Worm (Caenorhabditis elegans) whole organism, midembryonic: ENCODE data around the gene ZK180.5.

Experiments
- T22C8.4 ChIP-seq: fragments of 200-800 bp; sonication (Bioruptor generic); IDR thresholded peaks from 2 replicates; pipeline ENCODE4 v1.3.6; 2022; ENCODE audit warnings: missing genetic modification characterization, missing compliant biosample characterization
- cog-1 ChIP-seq: sonication (generic microtip); optimal IDR thresholded peaks from 2 replicates; lab custom pipeline; 2016; ENCODE audit warnings: missing genetic modification characterization, missing compliant biosample characterization
- flt-1 ChIP-seq: fragments of 200-800 bp; sonication (Bioruptor generic); IDR thresholded peaks from 2 replicates; pipeline ENCODE4 v1.3.6; 2022; ENCODE audit warnings: missing genetic modification characterization, missing compliant biosample characterization
- klf-2 ChIP-seq: fragments of 200-800 bp; sonication (Bioruptor generic); conservative IDR thresholded peaks from 2 replicates; pipeline ENCODE4 v1.3.6; 2022; ENCODE audit warnings: missing genetic modification reagents, missing genetic modification characterization, missing compliant biosample characterization
- med-1 ChIP-seq: sonication (generic microtip); optimal IDR thresholded peaks from 2 replicates; lab custom pipeline; 2017; ENCODE audit warnings: missing genetic modification characterization, mild to moderate bottlenecking, missing compliant biosample characterization, antibody characterized with exemption, missing genetic modification reagents; ENCODE audit not compliant: insufficient read depth
- ref-1 ChIP-seq: fragments of 200-800 bp; sonication (Bioruptor generic); conservative IDR thresholded peaks from 2 replicates; pipeline ENCODE4 v1.3.6; 2022; ENCODE audit warnings: missing genetic modification reagents, missing genetic modification characterization, missing compliant biosample characterization
- tab-1 ChIP-seq: fragments of 200-800 bp; sonication (Bioruptor generic); IDR thresholded peaks from 2 replicates; pipeline ENCODE4 v1.3.6; 2022; ENCODE audit warnings: missing genetic modification characterization, missing compliant biosample characterization
- ztf-23 ChIP-seq: fragments of 200-800 bp; sonication (Bioruptor generic); IDR thresholded peaks from 2 replicates; pipeline ENCODE4 v1.3.6; 2022; ENCODE audit warnings: missing genetic modification reagents, missing genetic modification characterization, missing compliant biosample characterization
- ztf-29 ChIP-seq: fragments of 200-800 bp; sonication (Bioruptor generic); IDR thresholded peaks from 2 replicates; pipeline ENCODE4 v1.3.6; 2022; ENCODE audit warnings: missing genetic modification reagents, missing genetic modification characterization, missing compliant biosample characterization

The ZK180.5 gene

DNA sequence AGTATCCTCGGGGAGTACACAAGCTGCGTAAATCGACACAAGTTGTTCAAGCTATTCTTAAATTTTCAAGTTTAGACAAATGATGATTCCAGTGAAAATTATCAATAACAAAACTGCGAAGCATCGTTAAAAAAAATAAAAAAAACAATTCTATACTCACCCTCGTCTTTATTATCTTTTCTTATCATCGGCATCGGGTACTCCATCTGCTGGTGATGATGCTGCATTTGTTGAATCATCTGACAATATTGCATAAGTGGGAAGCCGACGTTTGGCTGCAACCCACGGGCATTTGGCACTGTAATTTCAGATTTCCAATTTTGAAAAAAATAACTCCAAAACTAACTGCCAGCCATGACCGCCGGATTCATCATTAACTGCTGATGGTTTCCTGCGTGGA lies 35.7 kb downstream of the ZK180.5 start:
- TF ChIP-seq tab-1 (GFP tag; lab: Robert Waterston, UW) (no peak), ztf-23 (GFP tag; lab: Robert Waterston, UW) (no peak), cog-1 (tag; lab: Kevin White, UChicago) (no peak), T22C8.4 (GFP tag; lab: Robert Waterston, UW) (no peak), ref-1 (no peak), ztf-29 (no peak), med-1 (GFP tag; lab: Kevin White, UChicago) (no peak), klf-2 (GFP tag; lab: Robert Waterston, UW) (no peak), flt-1 (no peak)

DNA sequence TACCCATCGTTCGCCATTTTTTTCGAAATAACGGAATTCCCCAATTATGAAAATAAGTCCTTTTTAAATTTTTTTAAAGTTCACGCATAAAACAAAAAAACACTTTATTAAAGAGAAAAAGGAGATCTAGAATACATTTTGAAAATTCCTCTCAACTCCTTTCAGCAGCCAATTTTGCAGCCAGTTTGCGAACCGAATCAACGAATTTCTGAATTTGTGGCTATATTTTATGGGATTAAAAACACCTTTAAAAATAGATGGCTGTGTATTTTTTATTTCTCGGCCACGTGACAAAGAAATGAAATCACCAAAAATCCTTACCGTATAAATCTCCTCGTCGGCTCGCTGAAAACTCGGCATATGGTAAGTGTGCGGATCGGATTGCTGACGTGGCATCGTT lies 36.9 kb downstream of the ZK180.5 start, which contains the start of gene M01H9.10:
Gene M01H9.10 (minus strand): TSS at position 101 of the 400 bp plus-strand sequence.
- no peak for TF ChIP-seq ref-1
- TF ChIP-seq tab-1 (GFP tag; lab: Robert Waterston, UW), result no peak
- no peak for TF ChIP-seq med-1 (GFP tag; lab: Kevin White, UChicago)
- no peak for TF ChIP-seq ztf-29
- TF ChIP-seq flt-1, result no peak
- no peak for TF ChIP-seq ztf-23 (GFP tag; lab: Robert Waterston, UW)
- no peak for TF ChIP-seq T22C8.4 (GFP tag; lab: Robert Waterston, UW)
- no peak for TF ChIP-seq klf-2 (GFP tag; lab: Robert Waterston, UW)

DNA sequence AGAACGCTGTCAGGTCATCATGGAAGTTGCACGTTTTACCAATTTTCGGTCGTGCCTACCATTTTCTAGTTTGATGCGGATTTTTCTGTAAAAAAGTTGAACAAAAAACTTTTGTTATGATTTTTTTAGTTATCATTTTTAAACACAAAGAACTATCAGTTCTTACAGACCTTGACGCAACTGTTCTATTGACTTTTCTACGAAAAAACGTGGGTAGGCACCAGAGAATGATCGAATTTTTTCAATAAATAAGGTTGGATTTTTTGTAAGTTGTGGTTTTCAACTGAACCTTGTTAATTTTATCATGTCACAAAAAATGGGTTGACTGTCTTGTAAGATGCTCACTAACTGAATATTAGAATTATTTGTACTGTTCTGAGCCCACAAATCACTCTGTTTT lies 38.4 kb downstream of the ZK180.5 start:
- TF ChIP-seq ztf-23 (GFP tag; lab: Robert Waterston, UW) (no peak), med-1 (GFP tag; lab: Kevin White, UChicago) (no peak), klf-2 (GFP tag; lab: Robert Waterston, UW) (no peak), ztf-29 (no peak), tab-1 (GFP tag; lab: Robert Waterston, UW) (no peak), T22C8.4 (GFP tag; lab: Robert Waterston, UW) (no peak), cog-1 (tag; lab: Kevin White, UChicago) (no peak), flt-1 (no peak), ref-1 (no peak)

DNA sequence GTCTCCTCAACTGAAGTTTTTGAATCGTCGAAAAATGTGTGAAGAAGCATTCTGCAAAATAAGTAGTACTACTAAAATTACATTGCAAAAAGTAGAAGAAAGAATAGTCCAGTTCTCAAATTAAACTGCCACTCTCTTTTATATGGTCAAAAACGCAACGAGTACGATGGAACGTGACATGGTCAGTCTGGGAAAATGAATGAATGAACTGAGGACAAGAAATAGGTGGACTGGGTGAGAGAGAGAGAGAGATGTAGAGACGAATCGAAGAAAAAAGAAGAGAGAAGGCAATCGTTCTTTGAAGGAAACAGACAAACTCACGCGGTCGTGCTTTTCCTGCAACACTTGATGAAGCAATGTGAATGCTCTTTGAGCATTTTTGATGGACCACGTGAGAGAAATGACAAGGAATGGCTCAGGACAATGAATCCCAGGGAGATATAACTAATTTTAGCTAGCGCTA lies 39.9 kb downstream of the ZK180.5 start, which contains the start of gene M01H9.3:
Gene M01H9.3 (minus strand): TSS at position 51 of the 463 bp plus-strand sequence.
- no peak for TF ChIP-seq cog-1 (tag; lab: Kevin White, UChicago)
- no peak for TF ChIP-seq med-1 (GFP tag; lab: Kevin White, UChicago)
- no peak for TF ChIP-seq T22C8.4 (GFP tag; lab: Robert Waterston, UW)
- TF ChIP-seq ref-1, result no peak
- no peak for TF ChIP-seq flt-1
- no peak for TF ChIP-seq tab-1 (GFP tag; lab: Robert Waterston, UW)
- TF ChIP-seq klf-2 (GFP tag; lab: Robert Waterston, UW), result no peak

DNA sequence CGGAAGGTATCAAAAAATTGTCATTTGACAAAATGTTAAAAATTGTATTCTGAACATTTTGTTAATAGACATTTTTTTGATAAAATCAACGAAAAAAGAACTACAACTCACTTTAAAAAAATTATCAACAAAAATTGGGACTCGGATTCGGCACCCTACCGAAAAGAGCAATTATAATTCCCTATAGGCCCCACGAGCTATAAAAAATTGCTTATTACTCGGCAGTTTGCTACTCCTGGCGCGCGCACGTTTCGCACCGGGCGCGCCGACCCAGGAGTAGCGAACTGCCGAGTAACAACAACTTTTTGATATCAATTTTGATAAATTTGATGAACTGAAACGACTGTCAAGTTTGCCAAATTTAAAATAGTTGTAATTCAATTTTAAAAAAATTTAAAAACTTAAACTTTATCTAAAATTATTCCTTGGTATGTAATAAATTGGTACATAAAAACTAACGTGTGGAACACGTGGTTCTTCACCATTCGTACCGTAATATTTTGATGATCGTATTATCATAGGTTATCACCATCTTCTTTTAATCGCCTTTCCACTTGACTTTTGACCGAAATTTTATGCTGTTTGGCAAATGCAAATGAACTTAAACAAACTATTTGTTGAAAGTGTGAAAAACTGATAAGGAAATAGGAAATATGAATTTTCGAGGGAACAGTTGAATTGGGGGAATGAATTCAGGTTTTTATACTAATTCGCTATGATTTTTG lies 41.4 kb downstream of the ZK180.5 start:
- TF ChIP-seq ztf-29 (no peak), tab-1 (GFP tag; lab: Robert Waterston, UW) (no peak), T22C8.4 (GFP tag; lab: Robert Waterston, UW) (no peak), med-1 (GFP tag; lab: Kevin White, UChicago) (no peak), ztf-23 (GFP tag; lab: Robert Waterston, UW) (no peak), cog-1 (tag; lab: Kevin White, UChicago) (no peak), ref-1 (no peak), flt-1 (no peak), klf-2 (GFP tag; lab: Robert Waterston, UW) (no peak)

DNA sequence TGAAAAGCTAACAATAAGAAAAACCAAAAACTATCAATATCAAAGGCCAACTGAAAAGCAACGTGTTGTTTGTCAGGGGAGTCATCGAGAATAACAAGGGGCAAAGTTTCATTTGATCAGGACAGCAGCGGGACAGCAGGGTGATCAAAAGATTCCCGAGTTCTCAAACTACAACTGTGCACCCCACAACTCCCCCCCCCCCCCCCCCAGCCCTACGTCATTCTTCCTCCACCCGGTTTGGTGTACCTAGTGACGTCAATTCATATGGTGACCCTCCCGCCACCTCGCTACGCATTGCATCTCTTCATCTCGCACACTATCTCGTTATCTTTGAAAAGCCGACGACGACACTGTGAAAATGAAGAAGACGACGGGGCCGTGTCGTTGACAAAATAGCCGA lies 43.2 kb downstream of the ZK180.5 start:
- TF ChIP-seq ztf-23 (GFP tag; lab: Robert Waterston, UW), result no peak

DNA sequence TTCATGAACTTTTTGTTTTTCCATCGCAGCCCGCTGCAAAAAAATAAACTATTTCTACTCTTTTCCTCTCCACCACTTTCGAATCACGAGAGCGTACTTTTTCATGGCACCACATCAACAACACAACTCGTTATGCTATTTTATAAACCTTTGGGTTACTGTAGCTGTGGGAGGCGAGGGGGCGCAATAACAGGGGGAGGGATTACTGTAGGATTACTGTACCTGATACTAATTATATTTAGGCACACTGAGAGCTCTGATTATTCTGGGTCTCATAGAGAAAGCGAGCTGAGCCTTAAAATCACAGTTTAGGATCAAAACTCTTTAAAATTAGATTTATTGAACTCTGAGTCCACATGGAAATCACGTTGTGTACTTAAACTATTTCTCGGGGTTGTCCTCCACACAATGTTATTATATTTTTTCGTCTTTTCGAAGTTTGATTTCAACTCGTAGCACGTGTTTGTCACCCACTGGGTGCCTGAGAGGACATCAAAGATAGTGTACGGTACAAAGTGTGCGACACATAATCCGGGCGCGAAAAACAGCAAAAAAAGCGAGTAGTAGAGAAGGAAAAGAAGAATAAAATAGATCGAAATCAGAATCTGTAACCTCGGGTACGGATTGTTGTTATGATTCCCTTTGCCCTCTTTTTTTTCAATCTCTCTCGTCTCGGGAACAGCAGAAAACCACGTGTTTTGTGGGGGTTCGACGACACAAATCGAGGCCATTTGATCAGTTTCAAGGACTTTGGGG lies 44.4 kb downstream of the ZK180.5 start:
- TF ChIP-seq flt-1 (no peak), tab-1 (GFP tag; lab: Robert Waterston, UW) (no peak), ztf-29 (no peak), med-1 (GFP tag; lab: Kevin White, UChicago) (no peak), klf-2 (GFP tag; lab: Robert Waterston, UW) (no peak), ref-1 (no peak), cog-1 (tag; lab: Kevin White, UChicago) (no peak), ztf-23 (GFP tag; lab: Robert Waterston, UW) (no peak), T22C8.4 (GFP tag; lab: Robert Waterston, UW) (no peak)

DNA sequence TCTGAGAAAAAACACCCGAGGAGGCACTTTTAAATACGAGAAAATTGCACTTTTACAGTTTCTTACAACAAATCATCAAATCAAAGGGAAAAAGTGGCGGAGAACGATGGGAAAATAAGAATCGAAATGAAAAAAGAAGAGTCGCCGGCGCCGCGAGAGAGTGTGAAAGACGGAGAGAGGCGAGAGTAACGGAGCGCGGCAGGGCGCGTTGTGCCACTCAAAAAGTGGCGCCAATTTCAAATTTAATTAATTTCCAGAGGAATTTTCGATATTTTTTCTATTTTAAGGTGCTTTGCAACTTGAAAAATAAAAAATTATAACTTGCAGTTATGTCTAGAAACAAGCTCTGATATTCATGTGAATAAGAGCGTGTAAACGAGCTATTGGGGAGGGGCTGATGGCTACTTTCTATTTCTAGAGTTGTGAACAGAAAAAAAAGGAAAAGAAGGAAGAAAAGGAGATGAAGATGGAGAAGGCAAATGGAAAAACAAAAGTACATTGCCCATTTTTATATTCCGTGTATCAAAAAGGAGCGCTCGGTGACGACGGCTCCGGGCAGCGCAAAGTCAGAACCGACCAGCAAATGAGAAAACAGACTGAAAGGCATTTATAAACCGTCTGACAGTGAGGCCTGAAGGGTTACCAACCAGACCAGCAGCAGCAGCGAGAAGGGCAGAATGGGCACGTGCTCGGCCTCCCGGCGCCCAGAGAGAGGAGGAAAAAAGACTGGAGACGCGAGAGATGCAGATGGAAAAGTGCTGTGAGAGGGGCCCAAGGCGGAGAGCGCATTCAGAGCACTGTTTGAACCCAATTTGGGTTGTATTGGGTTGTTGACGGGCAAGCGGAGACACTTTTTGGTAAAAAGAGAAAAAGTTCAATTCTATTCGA lies 45.8 kb downstream of the ZK180.5 start:
- TF ChIP-seq ztf-29 (no peak), T22C8.4 (GFP tag; lab: Robert Waterston, UW) (no peak), klf-2 (GFP tag; lab: Robert Waterston, UW) (no peak), ref-1 (no peak), tab-1 (GFP tag; lab: Robert Waterston, UW) (no peak), flt-1 (no peak), cog-1 (tag; lab: Kevin White, UChicago) (no peak), ztf-23 (GFP tag; lab: Robert Waterston, UW) (no peak), med-1 (GFP tag; lab: Kevin White, UChicago) (no peak)
